Worm (Caenorhabditis elegans): ENCODE data around the gene R08D7.7.

DNA sequence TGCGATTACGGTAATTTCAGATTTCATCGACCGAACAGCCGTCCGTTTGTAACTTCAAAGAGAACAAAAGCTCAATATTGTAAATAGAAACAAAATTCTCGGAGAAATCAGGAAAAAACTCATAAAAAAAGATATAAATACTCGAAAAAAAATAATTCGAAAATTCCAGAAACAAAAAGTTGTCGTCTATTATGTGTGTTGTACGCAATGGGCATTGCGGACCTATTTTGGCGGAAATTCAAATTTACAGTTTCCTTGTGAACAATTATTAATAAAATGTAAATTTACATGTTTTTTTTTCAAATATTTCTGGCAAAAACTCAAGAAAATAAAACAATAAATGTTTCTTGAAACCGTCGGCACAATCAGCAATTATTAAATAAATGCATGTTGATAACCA is 4.4 kb upstream of the R08D7.7 start:
- no peak for TF ChIP-seq lsy-2 (tag; optimal IDR thresholded peaks at IDR 0.05)
- no peak for TF ChIP-seq nhr-237 (tag; optimal IDR thresholded peaks at IDR 0.05)
- TF ChIP-seq efl-1 (optimal IDR thresholded peaks at IDR 0.05), result no peak
- TF ChIP-seq efl-1 (GFP tag; optimal IDR thresholded peaks at IDR 0.05 in 1 of 2), result peak in 1 of 2 experiments; percentile 41
- no peak for TF ChIP-seq unc-130 (tag; optimal IDR thresholded peaks at IDR 0.05)
- TF ChIP-seq elt-3 (tag; optimal IDR thresholded peaks at IDR 0.05), result no peak
- TF ChIP-seq ceh-63 (GFP tag; optimal IDR thresholded peaks at IDR 0.05), result no peak
- TF ChIP-seq alr-1 (tag; optimal IDR thresholded peaks at IDR 0.05; ENCODE audit: borderline replicate concordance), result no peak
- no peak for TF ChIP-seq grh-1 (GFP tag; IDR thresholded peaks at IDR 0.05)
- TF ChIP-seq unc-62 (GFP tag; optimal IDR thresholded peaks at IDR 0.05), result no peak
- no peak for TF ChIP-seq nhr-28 (tag; optimal IDR thresholded peaks at IDR 0.05)
- TF ChIP-seq Y116A8C.19 (tag; optimal IDR thresholded peaks at IDR 0.05; ENCODE audit: borderline replicate concordance), result no peak
- TF ChIP-seq fos-1 (tag; optimal IDR thresholded peaks at IDR 0.05), result no peak
